Worm (Caenorhabditis elegans): ENCODE results near the gene str-90.

Gene str-90

ce11 chrV:8079813-8080212, 23.2 kb upstream of the str-90 start:
- no peak for TF ChIP-seq ztf-23 (GFP tag; IDR thresholded peaks at IDR 0.05)
- no peak for TF ChIP-seq tab-1 (GFP tag; IDR thresholded peaks at IDR 0.05)
- no peak for TF ChIP-seq klf-2 (GFP tag; conservative IDR thresholded peaks at IDR 0.05)

DNA sequence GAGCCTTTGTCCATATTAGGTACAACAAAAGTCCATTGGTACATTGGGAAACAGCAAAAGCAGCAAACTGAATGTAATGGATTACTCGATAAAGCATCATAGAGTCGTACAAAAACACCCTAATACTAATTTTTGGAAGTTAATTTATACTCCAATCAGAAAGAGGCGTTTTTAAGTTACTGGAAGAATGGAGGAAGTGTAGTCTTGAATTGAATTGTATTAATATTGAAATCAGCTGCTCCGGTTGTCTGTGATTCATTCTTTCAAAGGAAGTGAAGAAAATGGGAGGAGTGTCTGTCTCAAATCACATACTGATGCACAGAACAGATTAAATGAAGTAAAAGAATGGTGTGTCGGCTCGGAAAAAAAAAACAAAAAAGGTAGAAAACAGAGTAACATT, 21.5 kb upstream of the str-90 start, which contains the start of gene str-131:
Gene str-131, minus strand, starts transcription at position 101 of the 400 bp plus-strand sequence.
- TF ChIP-seq ztf-23 (GFP tag; IDR thresholded peaks at IDR 0.05) (no peak), tab-1 (GFP tag; IDR thresholded peaks at IDR 0.05) (no peak), klf-2 (GFP tag; conservative IDR thresholded peaks at IDR 0.05) (no peak), ztf-29 (GFP tag; IDR thresholded peaks at IDR 0.05) (no peak), T22C8.4 (GFP tag; IDR thresholded peaks at IDR 0.05) (no peak), cog-1 (tag; optimal IDR thresholded peaks at IDR 0.05) (no peak), flt-1 (GFP tag; IDR thresholded peaks at IDR 0.05) (no peak), ref-1 (GFP tag; conservative IDR thresholded peaks at IDR 0.05) (no peak), med-1 (GFP tag; optimal IDR thresholded peaks at IDR 0.05; ENCODE audit: insufficient read depth) (no peak)

DNA sequence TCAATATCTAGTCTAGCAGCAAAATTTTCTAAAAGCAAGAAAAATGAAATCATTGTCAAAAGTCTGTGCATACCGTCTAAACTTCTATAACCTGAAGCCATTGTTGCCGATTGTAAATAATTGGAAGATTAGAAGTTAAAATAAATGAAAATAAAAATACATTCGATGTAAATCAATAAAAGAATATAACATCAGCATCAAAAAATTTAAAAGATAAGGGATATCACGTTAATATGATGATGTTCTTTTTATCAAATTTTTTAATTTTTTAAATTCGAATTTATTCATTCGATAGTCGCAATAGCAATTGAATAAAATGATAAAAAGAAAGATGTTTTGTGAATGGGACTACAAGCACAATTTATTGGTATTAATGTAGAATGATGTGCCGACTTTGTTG, 17.9 kb upstream of the str-90 start, which contains the start of gene C09H5.7:
Gene C09H5.7, minus strand, starts transcription at position 101 of the 400 bp plus-strand sequence.
- TF ChIP-seq T22C8.4 (GFP tag; IDR thresholded peaks at IDR 0.05) = no peak
- no peak for TF ChIP-seq cog-1 (tag; optimal IDR thresholded peaks at IDR 0.05)
- no peak for TF ChIP-seq ztf-23 (GFP tag; IDR thresholded peaks at IDR 0.05)
- no peak for TF ChIP-seq ztf-29 (GFP tag; IDR thresholded peaks at IDR 0.05)
- no peak for TF ChIP-seq klf-2 (GFP tag; conservative IDR thresholded peaks at IDR 0.05)
- no peak for TF ChIP-seq tab-1 (GFP tag; IDR thresholded peaks at IDR 0.05)
- TF ChIP-seq ref-1 (GFP tag; conservative IDR thresholded peaks at IDR 0.05) = no peak
- no peak for TF ChIP-seq flt-1 (GFP tag; IDR thresholded peaks at IDR 0.05)
- no peak for TF ChIP-seq med-1 (GFP tag; optimal IDR thresholded peaks at IDR 0.05; ENCODE audit: insufficient read depth)

DNA sequence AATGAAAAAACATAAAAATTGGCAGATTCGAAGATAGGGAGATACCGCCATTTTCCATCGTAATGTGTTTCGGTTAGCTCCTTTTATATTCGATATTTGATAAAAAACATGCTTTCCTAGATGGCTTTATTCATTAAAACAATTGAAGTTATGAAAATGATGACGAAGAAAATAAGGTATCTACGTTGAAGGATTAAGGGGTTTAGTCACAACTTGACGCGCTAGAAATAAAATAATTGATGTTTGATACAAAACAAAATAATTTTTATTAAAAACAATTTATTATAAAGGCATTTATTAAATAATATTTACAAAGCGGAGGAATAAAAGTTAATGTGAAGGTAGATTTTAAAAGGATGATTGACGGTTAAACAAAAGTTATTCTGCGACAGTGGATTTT, 12.5 kb upstream of the str-90 start, which contains the start of gene str-130:
Gene str-130, minus strand, starts transcription at position 101 of the 400 bp plus-strand sequence.
- no peak for TF ChIP-seq klf-2 (GFP tag; conservative IDR thresholded peaks at IDR 0.05)

- TF ChIP-seq ztf-29 (GFP tag; IDR thresholded peaks at IDR 0.05) (no peak), cog-1 (tag; optimal IDR thresholded peaks at IDR 0.05) (no peak), T22C8.4 (GFP tag; IDR thresholded peaks at IDR 0.05) (no peak), flt-1 (GFP tag; IDR thresholded peaks at IDR 0.05) (no peak), tab-1 (GFP tag; IDR thresholded peaks at IDR 0.05) (no peak), med-1 (GFP tag; optimal IDR thresholded peaks at IDR 0.05; ENCODE audit: insufficient read depth) (no peak), klf-2 (GFP tag; conservative IDR thresholded peaks at IDR 0.05) (no peak), ref-1 (GFP tag; conservative IDR thresholded peaks at IDR 0.05) (no peak), ztf-23 (GFP tag; IDR thresholded peaks at IDR 0.05) (no peak)
These were observed 10.7 kb upstream of the str-90 start, which contains the start of gene str-129 for ce11 chrV:8092385-8092784. Gene str-129 (minus strand): TSS chrV:8092485.

DNA sequence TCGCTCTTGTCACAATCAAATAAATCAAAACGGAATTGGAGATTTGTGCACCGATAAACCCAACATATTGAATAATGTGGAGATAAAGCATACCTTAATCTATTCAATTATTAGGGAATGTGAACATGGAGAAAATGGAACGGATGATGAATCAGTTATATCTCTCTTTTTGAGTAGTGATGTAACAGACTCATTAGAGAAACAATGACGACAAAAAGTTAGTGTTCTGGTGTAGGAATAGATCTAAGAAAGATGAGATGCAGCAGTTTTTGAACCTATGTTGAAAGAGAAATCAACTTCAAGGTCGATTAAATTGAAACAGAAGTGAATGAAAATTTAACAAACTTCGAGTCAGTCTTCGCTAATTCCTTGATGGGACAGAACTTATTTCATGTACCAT, 7.7 kb upstream of the str-90 start, which contains the start of gene str-146:
Gene str-146, minus strand, starts transcription at position 101 of the 400 bp plus-strand sequence.
- TF ChIP-seq flt-1 (GFP tag; IDR thresholded peaks at IDR 0.05) (no peak), cog-1 (tag; optimal IDR thresholded peaks at IDR 0.05) (no peak), med-1 (GFP tag; optimal IDR thresholded peaks at IDR 0.05; ENCODE audit: insufficient read depth) (no peak), ztf-29 (GFP tag; IDR thresholded peaks at IDR 0.05) (no peak), T22C8.4 (GFP tag; IDR thresholded peaks at IDR 0.05) (no peak), tab-1 (GFP tag; IDR thresholded peaks at IDR 0.05) (no peak), klf-2 (GFP tag; conservative IDR thresholded peaks at IDR 0.05) (no peak), ref-1 (GFP tag; conservative IDR thresholded peaks at IDR 0.05) (no peak), ztf-23 (GFP tag; IDR thresholded peaks at IDR 0.05) (no peak)

- TF ChIP-seq med-1 (GFP tag; optimal IDR thresholded peaks at IDR 0.05; ENCODE audit: insufficient read depth) (no peak), ref-1 (GFP tag; conservative IDR thresholded peaks at IDR 0.05) (no peak), cog-1 (tag; optimal IDR thresholded peaks at IDR 0.05) (no peak), ztf-29 (GFP tag; IDR thresholded peaks at IDR 0.05) (no peak), klf-2 (GFP tag; conservative IDR thresholded peaks at IDR 0.05) (no peak), flt-1 (GFP tag; IDR thresholded peaks at IDR 0.05) (no peak), ztf-23 (GFP tag; IDR thresholded peaks at IDR 0.05) (no peak), T22C8.4 (GFP tag; IDR thresholded peaks at IDR 0.05) (no peak), tab-1 (GFP tag; IDR thresholded peaks at IDR 0.05) (no peak)
These were observed 4.8 kb upstream of the str-90 start, which contains the start of gene str-145 for ce11 chrV:8098239-8098638. Gene str-145 (minus strand): TSS chrV:8098339.

ce11 chrV:8099306-8099705, 3.8 kb upstream of the str-90 start, which contains the start of gene sdz-23:
Gene sdz-23 (plus strand): TSS chrV:8099606.
- TF ChIP-seq cog-1 (tag; optimal IDR thresholded peaks at IDR 0.05) (no peak), tab-1 (GFP tag; IDR thresholded peaks at IDR 0.05) (no peak), ztf-23 (GFP tag; IDR thresholded peaks at IDR 0.05) (no peak), med-1 (GFP tag; optimal IDR thresholded peaks at IDR 0.05; ENCODE audit: insufficient read depth) (no peak), klf-2 (GFP tag; conservative IDR thresholded peaks at IDR 0.05) (no peak), ref-1 (GFP tag; conservative IDR thresholded peaks at IDR 0.05) (no peak), flt-1 (GFP tag; IDR thresholded peaks at IDR 0.05) (no peak), T22C8.4 (GFP tag; IDR thresholded peaks at IDR 0.05) (no peak), ztf-29 (GFP tag; IDR thresholded peaks at IDR 0.05) (no peak)

DNA sequence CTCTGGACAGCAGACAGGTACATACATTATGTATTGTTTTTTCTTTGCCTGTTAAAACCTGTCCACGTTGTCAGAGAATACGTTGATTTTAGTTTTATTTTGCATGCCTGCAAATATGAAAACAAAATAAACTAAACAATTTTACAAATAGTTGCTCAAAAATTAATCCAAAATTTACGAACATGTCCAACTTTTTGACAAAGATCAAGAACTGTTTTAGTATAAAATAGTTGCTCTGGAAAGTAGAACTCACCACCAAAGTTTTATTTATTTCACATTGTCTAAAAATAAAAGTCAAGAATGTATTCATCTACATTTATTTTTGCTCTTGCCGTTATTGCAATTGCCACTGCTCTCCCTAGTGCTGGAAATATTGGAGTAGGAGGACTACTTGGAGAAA, 1.4 kb downstream of the str-90 start, which contains the start of gene srlf-16:
Gene srlf-16, plus strand, starts transcription at position 301 of the 400 bp plus-strand sequence.
- TF ChIP-seq ztf-23 (GFP tag; IDR thresholded peaks at IDR 0.05) = no peak
- no peak for TF ChIP-seq ztf-29 (GFP tag; IDR thresholded peaks at IDR 0.05)
- no peak for TF ChIP-seq cog-1 (tag; optimal IDR thresholded peaks at IDR 0.05)
- TF ChIP-seq klf-2 (GFP tag; conservative IDR thresholded peaks at IDR 0.05) = no peak
- TF ChIP-seq flt-1 (GFP tag; IDR thresholded peaks at IDR 0.05) = no peak
- TF ChIP-seq tab-1 (GFP tag; IDR thresholded peaks at IDR 0.05) = no peak
- no peak for TF ChIP-seq med-1 (GFP tag; optimal IDR thresholded peaks at IDR 0.05; ENCODE audit: insufficient read depth)
- TF ChIP-seq ref-1 (GFP tag; conservative IDR thresholded peaks at IDR 0.05) = no peak
- no peak for TF ChIP-seq T22C8.4 (GFP tag; IDR thresholded peaks at IDR 0.05)

ce11 chrV:8108670-8109069, 5.6 kb downstream of the str-90 start, which contains the start of gene myo-5:
Gene myo-5 (plus strand): TSS chrV:8108970.
- TF ChIP-seq med-1 (GFP tag; optimal IDR thresholded peaks at IDR 0.05; ENCODE audit: insufficient read depth) (no peak), ztf-29 (GFP tag; IDR thresholded peaks at IDR 0.05) (no peak), tab-1 (GFP tag; IDR thresholded peaks at IDR 0.05) (no peak), ztf-23 (GFP tag; IDR thresholded peaks at IDR 0.05) (no peak), cog-1 (tag; optimal IDR thresholded peaks at IDR 0.05) (no peak), flt-1 (GFP tag; IDR thresholded peaks at IDR 0.05) (no peak), ref-1 (GFP tag; conservative IDR thresholded peaks at IDR 0.05) (no peak), klf-2 (GFP tag; conservative IDR thresholded peaks at IDR 0.05) (no peak), T22C8.4 (GFP tag; IDR thresholded peaks at IDR 0.05) (no peak)
